Worm (Caenorhabditis elegans) whole organism, young adult: ENCODE data around the gene pho-6.

Source experiments
- F57C9.4 ChIP-seq: sonication (generic microtip); optimal IDR thresholded peaks from 2 replicates; lab custom pipeline; 2017; ENCODE audit warnings: mild to moderate bottlenecking, missing genetic modification characterization, missing compliant biosample characterization
- unc-130 ChIP-seq: sonication (generic microtip); optimal IDR thresholded peaks from 2 replicates; lab custom pipeline; 2016; ENCODE audit warnings: missing genetic modification reagents, missing genetic modification characterization, missing compliant biosample characterization

DNA sequence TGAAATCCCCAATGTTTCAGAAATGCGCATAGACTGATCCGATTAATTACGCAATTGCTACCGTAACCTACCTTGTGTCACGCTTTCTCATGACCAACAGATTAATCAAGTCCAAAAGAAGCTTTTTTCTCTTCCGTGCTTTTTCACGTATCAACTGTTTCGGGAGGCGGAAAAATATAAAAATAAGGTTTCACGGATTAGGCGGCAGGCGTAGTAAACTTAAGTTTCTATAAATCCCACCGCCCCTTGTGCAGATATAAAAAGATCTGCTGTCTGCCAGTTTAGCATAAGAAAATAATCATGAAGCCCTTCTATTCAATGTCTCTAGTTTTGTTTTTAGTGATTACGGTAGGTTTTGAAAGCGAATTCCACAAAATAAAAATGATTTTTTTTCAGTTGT, 7.2 kb downstream of the pho-6 start, which contains the start of gene gcy-7:
- no peak for TF ChIP-seq F57C9.4 (tag; lab: Kevin White, UChicago)
- no peak for TF ChIP-seq unc-130 (GFP tag; lab: Kevin White, UChicago)
